Worm (Caenorhabditis elegans) whole organism, L4 larva: ENCODE data around the gene T05A8.7.

Experiments used
- D1046.2 ChIP-seq: fragments of 200-800 bp; sonication (Bioruptor generic); IDR thresholded peaks from 2 replicates; pipeline ENCODE4 v1.3.6; 2022; ENCODE audit warnings: missing genetic modification characterization, missing compliant biosample characterization
- F10B5.3 ChIP-seq: sonication (generic microtip); optimal IDR thresholded peaks from 2 replicates; lab custom pipeline; 2016; ENCODE audit warnings: mild to moderate bottlenecking, missing genetic modification characterization, missing compliant biosample characterization
- F26F4.8 ChIP-seq: fragments of 200-800 bp; sonication (Bioruptor generic); conservative IDR thresholded peaks from 2 replicates; pipeline ENCODE4 v1.3.6; 2022; ENCODE audit warnings: missing genetic modification characterization, missing compliant biosample characterization
- F37D6.2 ChIP-seq: sonication (generic microtip); optimal IDR thresholded peaks from 2 replicates; lab custom pipeline; 2016; ENCODE audit warnings: mild to moderate bottlenecking, missing genetic modification characterization, missing compliant biosample characterization
- F44E2.7 ChIP-seq: fragments of 200-800 bp; sonication (Bioruptor generic); IDR thresholded peaks from 2 replicates; pipeline ENCODE4 v2.1.2; 2022; ENCODE audit warnings: missing genetic modification characterization, missing compliant biosample characterization
- Y75B8A.6 ChIP-seq: fragments of 200-800 bp; sonication (Bioruptor generic); IDR thresholded peaks from 2 replicates; pipeline ENCODE4 v1.3.6; 2022; ENCODE audit warnings: missing genetic modification reagents, missing genetic modification characterization, missing compliant biosample characterization
- ZK337.2 ChIP-seq: fragments of 200-800 bp; sonication (Bioruptor generic); IDR thresholded peaks from 2 replicates; pipeline ENCODE4 v1.3.6; 2022; ENCODE audit warnings: missing genetic modification reagents, missing genetic modification characterization, missing compliant biosample characterization
- ZK546.5 ChIP-seq, 2 experiments: sonication (generic microtip); optimal IDR thresholded peaks; 2 replicates each; lab custom pipeline; 2017; ENCODE audit warnings: missing biosample characterization in 2 of 2, missing genetic modification characterization in 2 of 2
- aly-2 ChIP-seq: sonication (generic microtip); optimal IDR thresholded peaks from 2 replicates; lab custom pipeline; 2018; ENCODE audit warnings: missing biosample characterization, missing genetic modification characterization
- ama-1 ChIP-seq: fragments of 150-350 bp; optimal IDR thresholded peaks from 2 replicates; lab custom pipeline; 2014; ENCODE audit warnings: inconsistent platforms, mixed read lengths
- ceh-20 ChIP-seq: fragments of 200-800 bp; sonication (Bioruptor generic); IDR thresholded peaks from 2 replicates; pipeline ENCODE4 v1.3.6; 2022; ENCODE audit warnings: missing genetic modification reagents, missing genetic modification characterization, missing compliant biosample characterization
- ceh-28 ChIP-seq: fragments of 150-350 bp; optimal IDR thresholded peaks from 2 replicates; lab custom pipeline; 2014; ENCODE audit warnings: missing biosample characterization, missing genetic modification reagents, missing genetic modification characterization
- ceh-32 ChIP-seq: sonication (generic microtip); optimal IDR thresholded peaks from 2 replicates; lab custom pipeline; 2016; ENCODE audit warnings: mild to moderate bottlenecking, missing genetic modification characterization, missing compliant biosample characterization; ENCODE audit not compliant: poor library complexity
- ceh-44 ChIP-seq: fragments of 200-800 bp; sonication (Bioruptor generic); IDR thresholded peaks from 2 replicates; pipeline ENCODE4 v1.3.6; 2022; ENCODE audit warnings: missing genetic modification reagents, missing genetic modification characterization, missing compliant biosample characterization
- ctbp-1 ChIP-seq: fragments of 200-800 bp; sonication (Bioruptor generic); IDR thresholded peaks from 2 replicates; pipeline ENCODE4 v1.3.6; 2022; ENCODE audit warnings: missing genetic modification reagents, missing genetic modification characterization, missing compliant biosample characterization
- daf-12 ChIP-seq: fragments of 150-350 bp; optimal IDR thresholded peaks from 2 replicates; lab custom pipeline; 2014; ENCODE audit warnings: missing biosample characterization, missing genetic modification reagents, missing genetic modification characterization
- daf-16 ChIP-seq, 3 experiments: sonication (generic microtip); optimal IDR thresholded peaks; 2 replicates each; lab custom pipeline; 2016 to 2017; ENCODE audit warnings: missing genetic modification characterization in 3 of 3, missing genetic modification reagents in 3 of 3, mild to moderate bottlenecking in 2 of 3, missing compliant biosample characterization in 2 of 3, missing biosample characterization in 1 of 3, moderate library complexity in 1 of 3
- daf-19 ChIP-seq: fragments of 200-800 bp; sonication (Bioruptor generic); conservative IDR thresholded peaks from 2 replicates; pipeline ENCODE4 v1.3.6; 2022; ENCODE audit warnings: missing genetic modification characterization, missing compliant biosample characterization
- daf-8 ChIP-seq: fragments of 200-800 bp; sonication (Bioruptor generic); IDR thresholded peaks from 2 replicates; pipeline ENCODE4 v1.3.6; 2022; ENCODE audit warnings: missing genetic modification characterization, missing compliant biosample characterization
- dmd-8 ChIP-seq: fragments of 200-800 bp; sonication (Bioruptor generic); IDR thresholded peaks from 2 replicates; pipeline ENCODE4 v1.3.6; 2022; ENCODE audit warnings: missing genetic modification characterization, missing compliant biosample characterization
- dmd-9 ChIP-seq: fragments of 200-800 bp; sonication (Bioruptor generic); IDR thresholded peaks from 2 replicates; pipeline ENCODE4 v1.3.6; 2022; ENCODE audit warnings: missing genetic modification reagents, missing genetic modification characterization, missing compliant biosample characterization
- fkh-10 ChIP-seq: fragments of 150-350 bp; optimal IDR thresholded peaks from 2 replicates; lab custom pipeline; 2014; ENCODE audit warnings: missing biosample characterization, missing genetic modification reagents, missing genetic modification characterization
- fos-1 ChIP-seq: fragments of 150-350 bp; optimal IDR thresholded peaks from 2 replicates; lab custom pipeline; 2014; ENCODE audit warnings: missing biosample characterization, missing genetic modification characterization
- hif-1 ChIP-seq, 2 experiments: sonication (generic microtip); optimal IDR thresholded peaks; 2 replicates each; lab custom pipeline; 2016 to 2017; ENCODE audit warnings: missing compliant biosample characterization in 2 of 2, missing genetic modification characterization in 2 of 2, missing genetic modification reagents in 2 of 2, missing genotype in 2 of 2, mild to moderate bottlenecking in 1 of 2
- hmg-1.1 ChIP-seq: fragments of 200-800 bp; sonication (Bioruptor generic); IDR thresholded peaks from 2 replicates; pipeline ENCODE4 v1.3.6; 2022; ENCODE audit warnings: missing genetic modification reagents, missing genetic modification characterization, missing compliant biosample characterization
- lin-38 ChIP-seq: fragments of 200-800 bp; sonication (Bioruptor generic); IDR thresholded peaks from 2 replicates; pipeline ENCODE4 v1.3.6; 2022; ENCODE audit warnings: missing genetic modification reagents, missing genetic modification characterization, missing compliant biosample characterization
- lir-3 ChIP-seq: sonication (generic microtip); optimal IDR thresholded peaks from 2 replicates; lab custom pipeline; 2016; ENCODE audit warnings: mild to moderate bottlenecking, missing genetic modification characterization, missing compliant biosample characterization
- lsy-2 ChIP-seq, 2 experiments: fragments of 150-350 bp in 1 of 2; sonication (generic microtip) in 1 of 2; optimal IDR thresholded peaks; 2 replicates each; lab custom pipeline; 2014 to 2017; ENCODE audit warnings: missing biosample characterization in 2 of 2, missing genetic modification characterization in 2 of 2
- madf-9 ChIP-seq: fragments of 200-800 bp; sonication (Bioruptor generic); conservative IDR thresholded peaks from 2 replicates; pipeline ENCODE4 v1.3.6; 2022; ENCODE audit warnings: missing genetic modification reagents, missing genetic modification characterization, missing compliant biosample characterization
- mdt-29 ChIP-seq: fragments of 200-800 bp; sonication (Bioruptor generic); IDR thresholded peaks from 2 replicates; pipeline ENCODE4 v1.3.6; 2022; ENCODE audit warnings: missing genetic modification reagents, missing genetic modification characterization, missing compliant biosample characterization
- mxl-3 ChIP-seq: fragments of 200-800 bp; sonication (Bioruptor generic); optimal IDR thresholded peaks from 2 replicates; lab custom pipeline; 2018; ENCODE audit warnings: mild to moderate bottlenecking, missing genetic modification characterization, missing compliant biosample characterization
- nhr-10 ChIP-seq: fragments of 150-350 bp; optimal IDR thresholded peaks from 2 replicates; lab custom pipeline; 2014; ENCODE audit warnings: missing biosample characterization, missing genetic modification characterization
- nhr-11 ChIP-seq: fragments of 150-350 bp; optimal IDR thresholded peaks from 2 replicates; lab custom pipeline; 2014; ENCODE audit warnings: missing biosample characterization, missing genetic modification characterization
- nhr-237 ChIP-seq: sonication (generic microtip); optimal IDR thresholded peaks from 2 replicates; lab custom pipeline; 2017; ENCODE audit warnings: missing biosample characterization, missing genetic modification characterization
- nhr-25 ChIP-seq: sonication (generic microtip); optimal IDR thresholded peaks from 2 replicates; lab custom pipeline; 2017; ENCODE audit warnings: missing genetic modification characterization, mild to moderate bottlenecking, missing compliant biosample characterization, antibody characterized with exemption, moderate library complexity, borderline replicate concordance; ENCODE audit not compliant: insufficient read depth
- nhr-6 ChIP-seq: fragments of 150-350 bp; optimal IDR thresholded peaks from 2 replicates; lab custom pipeline; 2014; ENCODE audit warnings: missing biosample characterization, missing genetic modification characterization
- nhr-77 ChIP-seq: fragments of 150-350 bp; optimal IDR thresholded peaks from 2 replicates; lab custom pipeline; 2014; ENCODE audit warnings: missing biosample characterization, missing genetic modification characterization
- pqm-1 ChIP-seq: sonication (generic microtip); optimal IDR thresholded peaks from 2 replicates; lab custom pipeline; 2017; ENCODE audit warnings: missing biosample characterization, missing genetic modification characterization
- set-16 ChIP-seq: fragments of 200-800 bp; sonication (Bioruptor generic); IDR thresholded peaks from 2 replicates; pipeline ENCODE4 v1.3.6; 2022; ENCODE audit warnings: missing genetic modification reagents, missing genetic modification characterization, missing compliant biosample characterization
- skn-1 ChIP-seq: fragments of 150-350 bp; optimal IDR thresholded peaks from 2 replicates; lab custom pipeline; 2014; ENCODE audit warnings: missing biosample characterization, missing genetic modification characterization
- snpc-1.2 ChIP-seq: fragments of 200-800 bp; sonication (Bioruptor generic); IDR thresholded peaks from 2 replicates; pipeline ENCODE4 v1.3.6; 2022; ENCODE audit warnings: missing genetic modification reagents, missing genetic modification characterization, missing compliant biosample characterization
- snpc-4 ChIP-seq: fragments of 150-350 bp; optimal IDR thresholded peaks from 2 replicates; lab custom pipeline; 2014; ENCODE audit warnings: missing biosample characterization, missing genetic modification characterization
- spr-3 ChIP-seq: fragments of 200-800 bp; sonication (Bioruptor generic); optimal IDR thresholded peaks from 2 replicates; lab custom pipeline; 2018; ENCODE audit warnings: mild to moderate bottlenecking, missing genetic modification characterization, missing compliant biosample characterization
- tra-1 ChIP-seq: fragments of 200-800 bp; sonication (Bioruptor generic); IDR thresholded peaks from 2 replicates; pipeline ENCODE4 v1.3.6; 2022; ENCODE audit warnings: missing genetic modification reagents, missing genetic modification characterization, missing compliant biosample characterization
- unc-62 ChIP-seq, 3 experiments: fragments of 150-350 bp in 1 of 3; sonication (generic microtip); optimal IDR thresholded peaks in 2 of 3; peaks in 1 of 3; 1 replicate in 1 of 3; 2 replicates in 2 of 3; lab custom pipeline; 2014 to 2017; ENCODE audit warnings: missing biosample characterization in 3 of 3, missing genetic modification characterization in 3 of 3, missing genetic modification reagents in 3 of 3, missing genotype in 1 of 3
- vab-7 ChIP-seq: fragments of 200-800 bp; sonication (Bioruptor generic); IDR thresholded peaks from 2 replicates; pipeline ENCODE4 v1.3.6; 2022; ENCODE audit warnings: missing genetic modification reagents, missing genetic modification characterization, missing compliant biosample characterization
- zip-2 ChIP-seq: fragments of 150-350 bp; optimal IDR thresholded peaks from 2 replicates; lab custom pipeline; 2014; ENCODE audit warnings: missing biosample characterization, missing genetic modification characterization
- ztf-11 ChIP-seq: fragments of 150-350 bp; optimal IDR thresholded peaks from 2 replicates; lab custom pipeline; 2014; ENCODE audit warnings: missing biosample characterization, missing genetic modification characterization
- ztf-7 ChIP-seq: fragments of 150-350 bp; optimal IDR thresholded peaks from 2 replicates; lab custom pipeline; 2014; ENCODE audit warnings: missing biosample characterization, missing genetic modification characterization

The T05A8.7 gene

DNA sequence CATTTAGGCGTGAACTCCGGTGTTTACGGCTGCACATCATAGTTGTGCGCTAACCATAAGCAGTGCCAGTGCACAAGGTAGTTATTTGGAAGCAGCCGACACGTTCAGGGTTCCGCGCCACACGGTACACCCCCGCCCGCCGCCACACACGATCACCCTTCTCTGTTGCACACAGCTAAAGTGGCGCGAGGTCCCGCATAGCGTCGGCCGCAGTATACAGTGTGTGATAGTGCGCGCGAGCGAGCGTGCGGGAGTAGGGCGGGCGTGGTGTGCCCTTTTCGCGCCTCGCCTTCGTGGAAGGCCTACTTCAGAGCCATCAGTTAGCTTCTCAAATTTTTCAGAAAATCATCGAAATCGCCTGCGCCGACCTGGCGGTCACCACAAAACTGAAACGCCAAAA is 5.2 kb downstream of the T05A8.7 start (continued):
- TF ChIP-seq F37D6.2 (tag; lab: Kevin White, UChicago) (no peak), set-16 (GFP tag; lab: Robert Waterston, UW) (peak; percentile 82), nhr-10 (no peak), snpc-4 (tag; lab: Kevin White, UChicago) (no peak), ceh-44 (no peak), nhr-11 (tag; lab: Kevin White, UChicago) (no peak), fos-1 (no peak), ceh-32 (no peak), nhr-6 (tag; lab: Kevin White, UChicago) (no peak), mdt-29 (no peak), daf-19 (no peak), ceh-20 (no peak)
- TF ChIP-seq, all 104 proteins: peak for 4

- TF ChIP-seq aly-2 (tag; lab: Kevin White, UChicago), result no peak
- no peak for TF ChIP-seq nhr-77
- no peak for TF ChIP-seq hmg-1.1 (GFP tag; lab: Robert Waterston, UW)
- TF ChIP-seq dmd-9 (GFP tag; lab: Robert Waterston, UW), result no peak
- TF ChIP-seq pqm-1 (tag; lab: Kevin White, UChicago), result no peak
- peak in 1 of 2 experiments; percentile 51 for TF ChIP-seq unc-62 (GFP tag; optimal IDR thresholded peaks at IDR 0.05 in 1 of 2; lab: Kevin White, UChicago)
- no peak for TF ChIP-seq unc-62 (tag; optimal IDR thresholded peaks at IDR 0.05; lab: Kevin White, UChicago)
- TF ChIP-seq dmd-8 (GFP tag; lab: Robert Waterston, UW), result 0 out of 2 replicates have a peak, but pooled peaks have one; percentile 5
- TF ChIP-seq hif-1 (tag; optimal IDR thresholded peaks at IDR 0.05; lab: Kevin White, UChicago), result no peak
- no peak; the same call in 1 of the 2 replicates for TF ChIP-seq lin-38 (GFP tag; lab: Robert Waterston, UW)
- TF ChIP-seq fkh-10 (GFP tag; lab: Kevin White, UChicago), result no peak
- no peak for TF ChIP-seq daf-12 (tag; lab: Kevin White, UChicago)
- no peak for TF ChIP-seq nhr-237 (tag; lab: Kevin White, UChicago)
- no peak for TF ChIP-seq ztf-7 (tag; lab: Kevin White, UChicago)
- TF ChIP-seq vab-7, result 0 out of 2 replicates have a peak, but pooled peaks have one; percentile 35
- no peak for TF ChIP-seq F10B5.3
- no peak for TF ChIP-seq spr-3
- no peak for TF ChIP-seq ctbp-1 (GFP tag; lab: Robert Waterston, UW)
- no peak for TF ChIP-seq ceh-28 (tag; lab: Kevin White, UChicago)
- no peak for TF ChIP-seq lsy-2 (tag; optimal IDR thresholded peaks at IDR 0.05; lab: Kevin White, UChicago)
- TF ChIP-seq ZK546.5 (tag; optimal IDR thresholded peaks at IDR 0.05; lab: Kevin White, UChicago), result no peak
- TF ChIP-seq nhr-25 (tag; lab: Kevin White, UChicago), result no peak
- no peak for TF ChIP-seq zip-2 (tag; lab: Kevin White, UChicago)
- no peak for TF ChIP-seq daf-19
- no peak for TF ChIP-seq daf-8
- no peak for TF ChIP-seq mdt-29
- no peak for TF ChIP-seq ceh-32
- no peak for TF ChIP-seq ztf-11 (tag; lab: Kevin White, UChicago)
- no peak for TF ChIP-seq ama-1 (lab: Kevin White, UChicago)
- TF ChIP-seq tra-1 (GFP tag; lab: Robert Waterston, UW), result no peak
- TF ChIP-seq F26F4.8 (GFP tag; lab: Robert Waterston, UW), result peak; percentile 70; the same call in 1 of the 2 replicates
- TF ChIP-seq D1046.2 (GFP tag; lab: Robert Waterston, UW), result 0 out of 2 replicates have a peak, but pooled peaks have one; percentile 36
- no peak for TF ChIP-seq skn-1 (tag; lab: Kevin White, UChicago)
- no peak for TF ChIP-seq daf-16 (GFP tag; optimal IDR thresholded peaks at IDR 0.05; lab: Kevin White, UChicago)
- no peak for TF ChIP-seq daf-16 (tag; optimal IDR thresholded peaks at IDR 0.05; lab: Kevin White, UChicago)
- TF ChIP-seq lir-3 (tag; lab: Kevin White, UChicago), result no peak
- no peak for TF ChIP-seq F44E2.7 (GFP tag; lab: Robert Waterston, UW)
- 0 out of 2 replicates have a peak, but pooled peaks have one; percentile 34 for TF ChIP-seq Y75B8A.6
- no peak for TF ChIP-seq snpc-1.2
- 0 out of 2 replicates have a peak, but pooled peaks have one; percentile 15 for TF ChIP-seq madf-9
- no peak for TF ChIP-seq ZK337.2 (GFP tag; lab: Robert Waterston, UW)
- no peak for TF ChIP-seq mxl-3 (GFP tag; lab: Kevin White, UChicago)
Measured at ce11 chrII:2736156-2736728, 5.9 kb downstream of the T05A8.7 start, which contains the start of gene T05A8.8. Gene T05A8.8 (plus strand): TSS chrII:2736678.
